Worm (Caenorhabditis elegans) whole organism, early embryonic: ENCODE measurements around the gene npp-20.

Source experiments
- F13C5.2 ChIP-seq: sonication (generic microtip); optimal IDR thresholded peaks from 2 replicates; lab custom pipeline; 2017; ENCODE audit warnings: mild to moderate bottlenecking, missing genetic modification characterization, inconsistent platforms, missing compliant biosample characterization
- aly-1 ChIP-seq: sonication (generic microtip); optimal IDR thresholded peaks from 2 replicates; lab custom pipeline; 2016; ENCODE audit warnings: missing genetic modification characterization, missing compliant biosample characterization
- ama-1 ChIP-seq: fragments of 150-350 bp; optimal IDR thresholded peaks from 2 replicates; lab custom pipeline; 2014
- ceh-13 ChIP-seq: fragments of 200-800 bp; sonication (Bioruptor generic); optimal IDR thresholded peaks from 2 replicates; lab custom pipeline; 2018; ENCODE audit warnings: mild to moderate bottlenecking, missing genetic modification characterization, missing compliant biosample characterization
- ceh-36 ChIP-seq: sonication (generic microtip); optimal IDR thresholded peaks from 2 replicates; lab custom pipeline; 2016; ENCODE audit warnings: missing genetic modification characterization, inconsistent platforms, missing compliant biosample characterization
- ets-7 ChIP-seq: sonication (generic microtip); optimal IDR thresholded peaks from 2 replicates; lab custom pipeline; 2016; ENCODE audit warnings: missing genotype, missing genetic modification characterization, missing compliant biosample characterization
- flt-1 ChIP-seq: fragments of 200-800 bp; sonication (Bioruptor generic); IDR thresholded peaks from 2 replicates; pipeline ENCODE4 v1.3.6; 2022; ENCODE audit warnings: missing genetic modification characterization, missing compliant biosample characterization
- hmg-4 ChIP-seq: fragments of 200-800 bp; sonication (Bioruptor generic); optimal IDR thresholded peaks from 2 replicates; lab custom pipeline; 2018; ENCODE audit warnings: mild to moderate bottlenecking, missing genetic modification characterization, missing compliant biosample characterization
- hnd-1 ChIP-seq: sonication (generic microtip); optimal IDR thresholded peaks from 2 replicates; lab custom pipeline; 2016; ENCODE audit warnings: missing genetic modification characterization, missing compliant biosample characterization
- pes-1 ChIP-seq: fragments of 200-800 bp; sonication (Bioruptor generic); IDR thresholded peaks from 2 replicates; pipeline ENCODE4 v1.3.6; 2022; ENCODE audit warnings: missing genetic modification reagents, missing genetic modification characterization, missing compliant biosample characterization
- scrt-1 ChIP-seq: fragments of 200-800 bp; sonication (Bioruptor generic); IDR thresholded peaks from 2 replicates; pipeline ENCODE4 v1.3.6; 2022; ENCODE audit warnings: missing genetic modification characterization, missing compliant biosample characterization
- sea-1 ChIP-seq: fragments of 200-800 bp; sonication (Bioruptor generic); conservative IDR thresholded peaks from 2 replicates; pipeline ENCODE4 v1.3.6; 2022; ENCODE audit warnings: missing genetic modification characterization, missing compliant biosample characterization
- tra-4 ChIP-seq: sonication (generic microtip); optimal IDR thresholded peaks from 2 replicates; lab custom pipeline; 2017; ENCODE audit warnings: missing genetic modification characterization, missing compliant biosample characterization

- TF ChIP-seq flt-1 (GFP tag; lab: Robert Waterston, UW) (no peak), tra-4 (no peak), ceh-36 (no peak), ama-1 (lab: Kevin White, UChicago) (no peak), F13C5.2 (tag; lab: Kevin White, UChicago) (no peak), scrt-1 (GFP tag; lab: Robert Waterston, UW) (no peak), hnd-1 (tag; lab: Kevin White, UChicago) (no peak), sea-1 (GFP tag; lab: Robert Waterston, UW) (no peak), aly-1 (tag; lab: Kevin White, UChicago) (no peak), pes-1 (GFP tag; lab: Robert Waterston, UW) (no peak), ets-7 (tag; lab: Kevin White, UChicago) (no peak), ceh-13 (GFP tag; lab: Kevin White, UChicago) (no peak), hmg-4 (GFP tag; lab: Kevin White, UChicago) (no peak)
These were observed 20.7 kb upstream of the npp-20 start, which contains the start of gene clec-172 for ce11 chrIV:1516527-1516926.
